Fruit fly (Drosophila melanogaster) whole organism, prepupa: ENCODE data around the gene Syt12.

Experiments used
- CG10631 ChIP-seq: fragments of 200-800 bp; sonication (Bioruptor generic); optimal IDR thresholded peaks from 2 replicates; lab custom pipeline; 2016; ENCODE audit warnings: missing biosample characterization, missing genetic modification characterization
- CG10669 ChIP-seq: fragments of 200-800 bp; sonication (Bioruptor generic); optimal IDR thresholded peaks from 3 replicates; lab custom pipeline; 2018; ENCODE audit warnings: missing biosample characterization, mild to moderate bottlenecking, missing genetic modification characterization, moderate library complexity
- CG11294 ChIP-seq: fragments of 200-800 bp; sonication (Bioruptor generic); IDR thresholded peaks from 2 replicates; pipeline ENCODE4 v1.3.6; 2022; ENCODE audit warnings: missing biosample characterization, missing genetic modification characterization
- CG15336 ChIP-seq: fragments of 200-800 bp; sonication (Bioruptor generic); IDR thresholded peaks from 2 replicates; pipeline ENCODE4 v1.3.6; 2022; ENCODE audit warnings: missing biosample characterization, missing genetic modification characterization
- CG1621 ChIP-seq: fragments of 200-800 bp; sonication (Bioruptor generic); optimal IDR thresholded peaks from 3 replicates; lab custom pipeline; 2018; ENCODE audit warnings: missing biosample characterization, mild to moderate bottlenecking, missing genetic modification characterization
- CG31627 ChIP-seq: fragments of 200-800 bp; sonication (Bioruptor generic); optimal IDR thresholded peaks from 3 replicates; lab custom pipeline; 2016; ENCODE audit warnings: missing biosample characterization, missing genetic modification characterization
- CG32006 ChIP-seq: fragments of 200-800 bp; sonication (Bioruptor generic); optimal IDR thresholded peaks from 3 replicates; lab custom pipeline; 2017; ENCODE audit warnings: missing biosample characterization, mild to moderate bottlenecking, missing genetic modification characterization
- CG34406 ChIP-seq: fragments of 200-800 bp; sonication (Bioruptor generic); optimal IDR thresholded peaks from 3 replicates; lab custom pipeline; 2016; ENCODE audit warnings: missing biosample characterization, missing genetic modification characterization
- CG4318 ChIP-seq: fragments of 200-800 bp; sonication (Bioruptor generic); optimal IDR thresholded peaks from 3 replicates; lab custom pipeline; 2017; ENCODE audit warnings: missing biosample characterization, mild to moderate bottlenecking, missing genetic modification characterization
- CG6163 ChIP-seq: fragments of 200-800 bp; sonication (Bioruptor generic); IDR thresholded peaks from 3 replicates; pipeline ENCODE4 v1.3.6; 2022; ENCODE audit warnings: missing biosample characterization, missing genetic modification characterization
- CG6276 ChIP-seq: fragments of 200-800 bp; sonication (Bioruptor generic); optimal IDR thresholded peaks from 2 replicates; lab custom pipeline; 2017; ENCODE audit warnings: missing biosample characterization, mild to moderate bottlenecking, missing genetic modification characterization
- CG6792 ChIP-seq: fragments of 200-800 bp; sonication (Bioruptor generic); optimal IDR thresholded peaks from 3 replicates; lab custom pipeline; 2016; ENCODE audit warnings: missing biosample characterization, missing genetic modification characterization
- CG6808 ChIP-seq: fragments of 200-800 bp; sonication (Bioruptor generic); optimal IDR thresholded peaks from 3 replicates; lab custom pipeline; 2017; ENCODE audit warnings: missing biosample characterization, missing genetic modification characterization, mild to moderate bottlenecking, moderate library complexity, missing genetic modification reagents
- CG6854 ChIP-seq: fragments of 200-800 bp; sonication (Bioruptor generic); optimal IDR thresholded peaks from 2 replicates; lab custom pipeline; 2017; ENCODE audit warnings: missing biosample characterization, mild to moderate bottlenecking, missing genetic modification characterization
- CG8119 ChIP-seq: fragments of 200-800 bp; sonication (Bioruptor generic); IDR thresholded peaks from 3 replicates; pipeline ENCODE4 v1.3.6; 2022; ENCODE audit warnings: missing biosample characterization, missing genetic modification characterization
- CG9139 ChIP-seq: fragments of 200-800 bp; sonication (Bioruptor generic); optimal IDR thresholded peaks from 3 replicates; lab custom pipeline; 2017; ENCODE audit warnings: missing biosample characterization, mild to moderate bottlenecking, missing genetic modification characterization
- Eip75B ChIP-seq: fragments of 200-800 bp; sonication (Bioruptor generic); optimal IDR thresholded peaks from 3 replicates; lab custom pipeline; 2016; ENCODE audit warnings: missing biosample characterization, missing genetic modification characterization
- Eip78C ChIP-seq: fragments of 200-800 bp; sonication (Bioruptor generic); peaks from one replicate; lab custom pipeline; 2016; ENCODE audit warnings: missing biosample characterization, missing genetic modification characterization
- Ets21C ChIP-seq: fragments of 200-800 bp; sonication (Bioruptor generic); optimal IDR thresholded peaks from 3 replicates; lab custom pipeline; 2016; ENCODE audit warnings: missing biosample characterization, missing genetic modification characterization
- Ets96B ChIP-seq: fragments of 200-800 bp; optimal IDR thresholded peaks from 2 replicates; lab custom pipeline; 2019; ENCODE audit warnings: missing biosample characterization, mild to moderate bottlenecking, missing genetic modification characterization, moderate library complexity
- Gug ChIP-seq: fragments of 200-800 bp; sonication (Bioruptor generic); IDR thresholded peaks from 2 replicates; pipeline ENCODE4 v1.3.6; 2022; ENCODE audit warnings: missing biosample characterization, missing genetic modification characterization
- Hr38 ChIP-seq: sonication (Bioruptor generic); optimal IDR thresholded peaks from 2 replicates; lab custom pipeline; 2016; ENCODE audit warnings: missing biosample characterization, missing genetic modification characterization
- Hr39 ChIP-seq: fragments of 200-800 bp; sonication (Bioruptor generic); optimal IDR thresholded peaks from 2 replicates; lab custom pipeline; 2016; ENCODE audit warnings: missing biosample characterization, missing genetic modification characterization
- Hr4 ChIP-seq: fragments of 200-800 bp; sonication (Bioruptor generic); optimal IDR thresholded peaks from 3 replicates; lab custom pipeline; 2016; ENCODE audit warnings: missing biosample characterization, missing genetic modification characterization
- Lpt ChIP-seq: fragments of 200-800 bp; sonication (Bioruptor generic); optimal IDR thresholded peaks from 3 replicates; lab custom pipeline; 2016; ENCODE audit warnings: missing biosample characterization, missing genetic modification characterization
- Met ChIP-seq: fragments of 200-800 bp; sonication (Bioruptor generic); optimal IDR thresholded peaks from 3 replicates; lab custom pipeline; 2016; ENCODE audit warnings: missing biosample characterization, missing genetic modification characterization
- OdsH ChIP-seq: fragments of 200-800 bp; sonication (Bioruptor generic); optimal IDR thresholded peaks from 3 replicates; lab custom pipeline; 2016; ENCODE audit warnings: missing biosample characterization, missing genetic modification characterization
- Smox ChIP-seq: fragments of 200-800 bp; sonication (Bioruptor generic); optimal IDR thresholded peaks from 3 replicates; lab custom pipeline; 2016; ENCODE audit warnings: missing biosample characterization, missing genetic modification characterization
- Sox102F ChIP-seq: fragments of 200-800 bp; sonication (Bioruptor generic); optimal IDR thresholded peaks from 2 replicates; lab custom pipeline; 2016; ENCODE audit warnings: missing biosample characterization, mild to moderate bottlenecking, missing genetic modification characterization
- Sox14 ChIP-seq: fragments of 200-800 bp; sonication (Bioruptor generic); optimal IDR thresholded peaks from 3 replicates; lab custom pipeline; 2016; ENCODE audit warnings: missing biosample characterization, missing genetic modification characterization
- achi ChIP-seq: fragments of 200-800 bp; sonication (Bioruptor generic); optimal IDR thresholded peaks from 3 replicates; lab custom pipeline; 2016; ENCODE audit warnings: missing biosample characterization, missing genetic modification characterization
- acj6 ChIP-seq: fragments of 200-800 bp; sonication (Bioruptor generic); optimal IDR thresholded peaks from 3 replicates; lab custom pipeline; 2016; ENCODE audit warnings: missing biosample characterization, missing genetic modification characterization
- cyc ChIP-seq: fragments of 200-800 bp; sonication (Bioruptor generic); optimal IDR thresholded peaks from 3 replicates; lab custom pipeline; 2016; ENCODE audit warnings: missing biosample characterization, missing genetic modification characterization
- dac ChIP-seq: fragments of 200-800 bp; sonication (Bioruptor generic); optimal IDR thresholded peaks from 2 replicates; lab custom pipeline; 2017; ENCODE audit warnings: missing biosample characterization, mild to moderate bottlenecking, missing genetic modification characterization
- dsx ChIP-seq: fragments of 200-800 bp; optimal IDR thresholded peaks from 3 replicates; lab custom pipeline; 2019; ENCODE audit warnings: missing biosample characterization, mild to moderate bottlenecking, missing genetic modification characterization, moderate library complexity; ENCODE audit not compliant: poor library complexity, severe bottlenecking
- eg ChIP-seq: fragments of 200-800 bp; sonication (Bioruptor generic); IDR thresholded peaks from 3 replicates; pipeline ENCODE4 v1.3.6; 2022; ENCODE audit warnings: missing biosample characterization, missing genetic modification characterization
- esn ChIP-seq: fragments of 200-800 bp; sonication (Bioruptor generic); optimal IDR thresholded peaks from 2 replicates; lab custom pipeline; 2016; ENCODE audit warnings: missing biosample characterization, mild to moderate bottlenecking, missing genetic modification characterization, moderate library complexity
- fd59A ChIP-seq: fragments of 200-800 bp; sonication (Bioruptor generic); optimal IDR thresholded peaks from 2 replicates; lab custom pipeline; 2017; ENCODE audit warnings: missing biosample characterization, mild to moderate bottlenecking, missing genetic modification characterization, missing genetic modification reagents
- fd85E ChIP-seq: fragments of 200-800 bp; sonication (Bioruptor generic); optimal IDR thresholded peaks from 3 replicates; lab custom pipeline; 2016; ENCODE audit warnings: missing biosample characterization, missing genetic modification characterization
- fkh ChIP-seq: fragments of 200-800 bp; sonication (Bioruptor generic); optimal IDR thresholded peaks from 3 replicates; lab custom pipeline; 2017; ENCODE audit warnings: missing biosample characterization, mild to moderate bottlenecking, missing genetic modification characterization, moderate library complexity
- lz ChIP-seq: fragments of 200-800 bp; sonication (Bioruptor generic); optimal IDR thresholded peaks from 3 replicates; lab custom pipeline; 2016; ENCODE audit warnings: missing biosample characterization, missing genetic modification characterization
- net ChIP-seq: fragments of 200-800 bp; sonication (Bioruptor generic); optimal IDR thresholded peaks from 3 replicates; lab custom pipeline; 2016; ENCODE audit warnings: missing biosample characterization, missing genetic modification characterization
- salr ChIP-seq, 2 experiments: fragments of 200-800 bp; sonication (Bioruptor generic); optimal IDR thresholded peaks; 3 replicates each; lab custom pipeline; 2016 to 2018; ENCODE audit warnings: missing biosample characterization in 2 of 2, missing genetic modification characterization in 2 of 2, mild to moderate bottlenecking in 1 of 2
- spab ChIP-seq: fragments of 200-800 bp; sonication (Bioruptor generic); optimal IDR thresholded peaks from 2 replicates; lab custom pipeline; 2017; ENCODE audit warnings: missing biosample characterization, mild to moderate bottlenecking, missing genetic modification characterization, missing genetic modification reagents
- svp ChIP-seq: fragments of 200-800 bp; sonication (Bioruptor generic); peaks from one replicate; lab custom pipeline; 2016; ENCODE audit warnings: missing biosample characterization, missing genetic modification characterization
- topi ChIP-seq: fragments of 200-800 bp; sonication (Bioruptor generic); optimal IDR thresholded peaks from 3 replicates; lab custom pipeline; 2016; ENCODE audit warnings: missing biosample characterization, missing genetic modification characterization
- vri ChIP-seq: fragments of 200-800 bp; sonication (Bioruptor generic); optimal IDR thresholded peaks from 3 replicates; lab custom pipeline; 2016; ENCODE audit warnings: missing biosample characterization, mild to moderate bottlenecking, missing genetic modification characterization

Gene Syt12

dm6 chrX:13312200-13312599, 46.8 kb upstream of the Syt12 start (continued):
- TF ChIP-seq Ets21C (GFP tag; lab: Kevin White, UChicago) (peak; percentile 49), lz (peak; percentile 68), Hr39 (peak; percentile 74), CG8119 (peak; percentile 74), CG6792 (peak; percentile 55), salr (GFP tag; optimal IDR thresholded peaks at IDR 0.05; lab: Kevin White, UChicago) (peak in 1 of 2 experiments; percentile 51), CG9139 (peak; percentile 45), CG6163 (GFP tag; lab: Robert Waterston, UW) (peak; percentile 71), cyc (GFP tag; lab: Kevin White, UChicago) (peak; percentile 65), net (GFP tag; lab: Kevin White, UChicago) (peak; percentile 35), CG34406 (GFP tag; lab: Kevin White, UChicago) (peak; percentile 49), CG11294 (no peak), Gug (no peak; the same call in 1 of the 2 replicates), CG6808 (GFP tag; lab: Kevin White, UChicago) (peak; percentile 66)

dm6 chrX:13313133-13313532, 45.9 kb upstream of the Syt12 start:
- TF ChIP-seq Eip75B (GFP tag; lab: Kevin White, UChicago) (no peak), CG6163 (GFP tag; lab: Robert Waterston, UW) (no peak), Eip78C (GFP tag; lab: Kevin White, UChicago) (no peak)

dm6 chrX:13314323-13314722, 44.7 kb upstream of the Syt12 start:
- no peak for TF ChIP-seq CG6854 (GFP tag; lab: Kevin White, UChicago)
- TF ChIP-seq Eip78C (GFP tag; lab: Kevin White, UChicago) = peak; percentile 86
- TF ChIP-seq Hr4 (GFP tag; lab: Kevin White, UChicago) = peak; percentile 39
- TF ChIP-seq CG10631 (GFP tag; lab: Kevin White, UChicago) = peak; percentile 51
- TF ChIP-seq OdsH (GFP tag; lab: Kevin White, UChicago) = peak; percentile 39
- peak; percentile 30 for TF ChIP-seq Sox14 (GFP tag; lab: Kevin White, UChicago)
- TF ChIP-seq Lpt = no peak
- TF ChIP-seq Sox102F = no peak
- no peak for TF ChIP-seq CG1621
- peak; percentile 59 for TF ChIP-seq CG32006 (GFP tag; lab: Kevin White, UChicago)
- TF ChIP-seq Hr39 = peak; percentile 11
- peak; percentile 42 for TF ChIP-seq acj6
- peak; percentile 35 for TF ChIP-seq CG10669 (GFP tag; lab: Kevin White, UChicago)
- TF ChIP-seq svp (GFP tag; lab: Kevin White, UChicago) = peak; percentile 76
- TF ChIP-seq spab = peak; percentile 15
- no peak for TF ChIP-seq CG8119
- TF ChIP-seq CG6808 (GFP tag; lab: Kevin White, UChicago) = peak; percentile 33
- peak; percentile 7; the same call in 1 of the 2 replicates for TF ChIP-seq CG15336 (GFP tag; lab: Robert Waterston, UW)
- no peak for TF ChIP-seq vri (GFP tag; lab: Kevin White, UChicago)
- 0 out of 3 replicates have a peak, but pooled peaks have one; percentile 18 for TF ChIP-seq CG6163 (GFP tag; lab: Robert Waterston, UW)
- TF ChIP-seq fd59A (GFP tag; lab: Kevin White, UChicago) = peak; percentile 18
- TF ChIP-seq fd85E (GFP tag; lab: Kevin White, UChicago) = no peak
- peak; percentile 28 for TF ChIP-seq Ets96B (tag; lab: Kevin White, UChicago)
- no peak for TF ChIP-seq dac (GFP tag; lab: Kevin White, UChicago)
- peak; percentile 7 for TF ChIP-seq CG31627 (GFP tag; lab: Kevin White, UChicago)
- no peak for TF ChIP-seq cyc (GFP tag; lab: Kevin White, UChicago)
- TF ChIP-seq achi = peak; percentile 42
- TF ChIP-seq dsx (GFP tag; lab: Kevin White, UChicago) = no peak
- TF ChIP-seq Met (GFP tag; lab: Kevin White, UChicago) = peak; percentile 9
- peak; percentile 16 for TF ChIP-seq Eip75B (GFP tag; lab: Kevin White, UChicago)
- TF ChIP-seq topi (GFP tag; lab: Kevin White, UChicago) = peak; percentile 26
- TF ChIP-seq CG4318 = peak; percentile 10
- no peak for TF ChIP-seq net (GFP tag; lab: Kevin White, UChicago)
- TF ChIP-seq fkh (GFP tag; lab: Kevin White, UChicago) = no peak
- TF ChIP-seq esn (GFP tag; lab: Kevin White, UChicago) = peak; percentile 14
- no peak for TF ChIP-seq Hr38 (GFP tag; lab: Kevin White, UChicago)
- peak; percentile 39 for TF ChIP-seq CG6792
- TF ChIP-seq lz = peak; percentile 11
- TF ChIP-seq eg (GFP tag; lab: Robert Waterston, UW) = no peak
- TF ChIP-seq Smox = peak; percentile 15
- TF ChIP-seq Ets21C (GFP tag; lab: Kevin White, UChicago) = no peak
- peak; percentile 33 for TF ChIP-seq CG6276 (GFP tag; lab: Kevin White, UChicago)
